Fruit fly (Drosophila melanogaster): ENCODE measurements around the gene svr.

The svr gene

DNA sequence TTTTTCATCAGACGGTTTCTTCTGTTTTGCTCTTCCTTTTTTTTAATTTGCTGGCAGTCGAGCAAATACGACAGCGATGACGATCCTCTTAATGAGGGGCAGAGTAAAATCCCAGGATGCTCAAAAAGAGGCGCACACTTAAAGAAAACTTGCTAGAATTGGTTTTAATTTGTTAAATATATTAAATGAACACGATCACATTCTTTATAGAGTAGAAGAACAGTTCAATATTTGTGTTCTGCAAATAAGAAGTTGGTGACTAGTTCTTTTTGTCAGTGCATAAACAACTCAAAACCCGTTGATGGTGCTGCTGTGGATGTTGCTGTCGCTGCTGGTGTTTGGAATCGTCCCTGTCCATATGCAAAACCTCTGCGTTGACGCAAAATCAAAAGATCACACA is 48.0 kb upstream of the svr start (continued):
- TF ChIP-seq ss (GFP tag; optimal IDR thresholded peaks at IDR 0.05) (peak; percentile 37 to 49), eg (GFP tag; IDR thresholded peaks at IDR 0.05) (0 out of 3 replicates have a peak, but pooled peaks have one; percentile 40), lz (GFP tag; optimal IDR thresholded peaks at IDR 0.05) (peak; percentile 78), Sox102F (GFP tag; optimal IDR thresholded peaks at IDR 0.05) (peak; percentile 82), CG6808 (GFP tag; optimal IDR thresholded peaks at IDR 0.05) (peak; percentile 59), CG1621 (tag; optimal IDR thresholded peaks at IDR 0.05) (peak; percentile 44), net (GFP tag; optimal IDR thresholded peaks at IDR 0.05) (peak; percentile 23), Ets21C (GFP tag; optimal IDR thresholded peaks at IDR 0.05) (peak; percentile 61)

dm6 chrX:448978-449377 is 47.3 kb upstream of the svr start:
- peak; percentile 69 for TF ChIP-seq svp (GFP tag)
- TF ChIP-seq Eip78C (GFP tag), result peak; percentile 51
- no peak for TF ChIP-seq CG10631 (GFP tag; optimal IDR thresholded peaks at IDR 0.05)

dm6 chrX:452716-453115 is 43.5 kb upstream of the svr start:
- peak; percentile 37; the same call in 1 of the 3 replicates for TF ChIP-seq CG6163 (GFP tag; IDR thresholded peaks at IDR 0.05)
- TF ChIP-seq ss (GFP tag; optimal IDR thresholded peaks at IDR 0.05), result peak; percentile 42 to 47
- TF ChIP-seq CG3032 (tag; optimal IDR thresholded peaks at IDR 0.05), result peak; percentile 60
- TF ChIP-seq achi (GFP tag; optimal IDR thresholded peaks at IDR 0.05), result peak; percentile 22
- no peak for TF ChIP-seq CG7368 (GFP tag; optimal IDR thresholded peaks at IDR 0.05)
- peak; percentile 37 for TF ChIP-seq CG1621 (tag; optimal IDR thresholded peaks at IDR 0.05)
- peak; percentile 13 for TF ChIP-seq OdsH (GFP tag; optimal IDR thresholded peaks at IDR 0.05)
- TF ChIP-seq fd59A (GFP tag; optimal IDR thresholded peaks at IDR 0.05), result peak; percentile 41
- TF ChIP-seq CG31627 (GFP tag; optimal IDR thresholded peaks at IDR 0.05), result no peak
- no peak for TF ChIP-seq Gug (GFP tag; IDR thresholded peaks at IDR 0.05)
- peak; percentile 48 for TF ChIP-seq spab (GFP tag; optimal IDR thresholded peaks at IDR 0.05)
- peak; percentile 3 for TF ChIP-seq CG9139 (GFP tag; optimal IDR thresholded peaks at IDR 0.05)
- peak; percentile 42 for TF ChIP-seq CG6808 (GFP tag; optimal IDR thresholded peaks at IDR 0.05)
- TF ChIP-seq dsx (GFP tag; optimal IDR thresholded peaks at IDR 0.05; ENCODE audit: poor library complexity, severe bottlenecking), result peak; percentile 38
- TF ChIP-seq CG8632 (GFP tag; optimal IDR thresholded peaks at IDR 0.05), result no peak
- TF ChIP-seq CG3919 (GFP tag; optimal IDR thresholded peaks at IDR 0.05), result peak; percentile 10
- no peak for TF ChIP-seq CG6854 (GFP tag; optimal IDR thresholded peaks at IDR 0.05)
- peak; percentile 76 for TF ChIP-seq Eip78C (GFP tag)
- peak; percentile 51 for TF ChIP-seq CG10669 (GFP tag; optimal IDR thresholded peaks at IDR 0.05)
- TF ChIP-seq Ets96B (tag; optimal IDR thresholded peaks at IDR 0.05), result peak; percentile 54
- peak; percentile 11 for TF ChIP-seq pdm3 (GFP tag; optimal IDR thresholded peaks at IDR 0.05)
- TF ChIP-seq CG11902 (GFP tag; optimal IDR thresholded peaks at IDR 0.05), result no peak
- peak in 1 of 2 experiments; percentile 30 for TF ChIP-seq salr (GFP tag; optimal IDR thresholded peaks at IDR 0.05)

DNA sequence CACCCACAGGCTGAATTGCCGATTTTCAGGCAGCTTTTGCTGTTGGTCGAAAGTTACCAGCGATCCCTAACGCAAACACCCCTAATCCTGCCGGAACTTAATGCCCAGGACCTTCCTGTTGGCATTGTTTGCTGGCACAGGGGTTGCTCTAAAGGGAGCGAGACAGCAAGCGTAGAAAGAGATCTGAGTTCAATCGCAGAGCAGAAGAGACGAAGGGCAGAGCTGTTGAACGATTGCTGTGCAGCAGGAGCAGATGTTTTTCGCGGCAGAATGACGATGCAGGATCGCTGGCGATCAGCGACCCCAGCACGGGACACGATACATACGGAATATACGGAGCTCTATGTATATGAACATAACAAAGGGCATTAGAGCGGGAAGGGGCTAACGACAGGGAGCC is 39.3 kb upstream of the svr start:
- TF ChIP-seq fd59A (GFP tag; optimal IDR thresholded peaks at IDR 0.05), result no peak
- no peak for TF ChIP-seq CG31627 (GFP tag; optimal IDR thresholded peaks at IDR 0.05)
- no peak for TF ChIP-seq Smox (GFP tag; optimal IDR thresholded peaks at IDR 0.05)
- no peak for TF ChIP-seq pdm3 (GFP tag; optimal IDR thresholded peaks at IDR 0.05)
- no peak for TF ChIP-seq net (GFP tag; optimal IDR thresholded peaks at IDR 0.05)
- TF ChIP-seq Gug (GFP tag; IDR thresholded peaks at IDR 0.05), result no peak
- TF ChIP-seq Hr4 (GFP tag; optimal IDR thresholded peaks at IDR 0.05), result no peak

dm6 chrX:457803-458202 is 38.4 kb upstream of the svr start:
- peak; percentile 31 for TF ChIP-seq Eip78C (GFP tag)
- TF ChIP-seq CG3919 (GFP tag; optimal IDR thresholded peaks at IDR 0.05), result no peak
- no peak for TF ChIP-seq CG6808 (GFP tag; optimal IDR thresholded peaks at IDR 0.05)
- TF ChIP-seq svp (GFP tag), result peak; percentile 57
- TF ChIP-seq Sox102F (GFP tag; optimal IDR thresholded peaks at IDR 0.05), result no peak
- no peak for TF ChIP-seq CG34406 (GFP tag; optimal IDR thresholded peaks at IDR 0.05)

Measured in whole organism, prepupa.